Fruit fly (Drosophila melanogaster): ENCODE measurements around the gene fzy.

- no peak for TF ChIP-seq CG8478 (optimal IDR thresholded peaks at IDR 0.05)
- no peak for TF ChIP-seq CTCF (optimal IDR thresholded peaks at IDR 0.05)
These were observed 33.9 kb upstream of the fzy start for dm6 chr2L:16276820-16277219.

Data from S2 (cell line).